Worm (Caenorhabditis elegans) whole organism, mixed stage, embryonic: Measurements from ENCODE around the gene ZC190.2.
"Not testable (repeated sequence)": the region's sequence is repeated elsewhere in the genome, so short reads cannot be mapped to it uniquely, and the experiment has no call there.

Experiments
- bed-3 ChIP-seq: fragments of 200-800 bp; sonication (Bioruptor generic); optimal IDR thresholded peaks from 3 replicates; lab custom pipeline; 2018; ENCODE audit warnings: mild to moderate bottlenecking, missing genetic modification characterization, moderate library complexity, missing compliant biosample characterization
- ces-1 ChIP-seq: fragments of 150-350 bp; optimal IDR thresholded peaks from 2 replicates; lab custom pipeline; 2014; ENCODE audit warnings: missing biosample characterization, missing genetic modification reagents, missing genetic modification characterization
- elt-1 ChIP-seq: sonication (generic microtip); optimal IDR thresholded peaks from 2 replicates; lab custom pipeline; 2017; ENCODE audit warnings: missing genetic modification characterization, mild to moderate bottlenecking, missing compliant biosample characterization, antibody characterized with exemption, moderate library complexity, borderline replicate concordance; ENCODE audit not compliant: insufficient read depth
- lsy-2 ChIP-seq: fragments of 150-350 bp; optimal IDR thresholded peaks from 2 replicates; lab custom pipeline; 2014; ENCODE audit warnings: missing biosample characterization, missing genetic modification characterization
- mep-1 ChIP-seq: fragments of 150-350 bp; optimal IDR thresholded peaks from 2 replicates; lab custom pipeline; 2017; ENCODE audit warnings: missing biosample characterization, missing genetic modification reagents, missing genetic modification characterization, inconsistent platforms
- nhr-12 ChIP-seq: fragments of 150-350 bp; optimal IDR thresholded peaks from 2 replicates; lab custom pipeline; 2014; ENCODE audit warnings: missing biosample characterization, missing genetic modification characterization
- nhr-237 ChIP-seq: fragments of 150-350 bp; optimal IDR thresholded peaks from 2 replicates; lab custom pipeline; 2014; ENCODE audit warnings: missing biosample characterization, missing genetic modification characterization
- nhr-76 ChIP-seq: sonication (generic microtip); optimal IDR thresholded peaks from 2 replicates; lab custom pipeline; 2017; ENCODE audit warnings: missing biosample characterization, missing genetic modification characterization
- pha-4 ChIP-seq: fragments of 150-350 bp; optimal IDR thresholded peaks from 2 replicates; lab custom pipeline; 2018; ENCODE audit warnings: missing biosample characterization, missing genetic modification reagents, missing genetic modification characterization
- sptf-1 ChIP-seq: sonication (generic microtip); optimal IDR thresholded peaks from 2 replicates; lab custom pipeline; 2017; ENCODE audit warnings: mild to moderate bottlenecking, missing genetic modification characterization, moderate library complexity, missing compliant biosample characterization
- unc-39 ChIP-seq: fragments of 150-350 bp; optimal IDR thresholded peaks from 2 replicates; lab custom pipeline; 2014; ENCODE audit warnings: missing biosample characterization, missing genetic modification characterization
- unc-62 ChIP-seq: fragments of 150-350 bp; optimal IDR thresholded peaks from 2 replicates; lab custom pipeline; 2014; ENCODE audit warnings: missing biosample characterization, missing genetic modification reagents, missing genetic modification characterization
- zip-8 ChIP-seq: fragments of 150-350 bp; optimal IDR thresholded peaks from 2 replicates; lab custom pipeline; 2014; ENCODE audit warnings: missing biosample characterization, missing genetic modification characterization

DNA sequence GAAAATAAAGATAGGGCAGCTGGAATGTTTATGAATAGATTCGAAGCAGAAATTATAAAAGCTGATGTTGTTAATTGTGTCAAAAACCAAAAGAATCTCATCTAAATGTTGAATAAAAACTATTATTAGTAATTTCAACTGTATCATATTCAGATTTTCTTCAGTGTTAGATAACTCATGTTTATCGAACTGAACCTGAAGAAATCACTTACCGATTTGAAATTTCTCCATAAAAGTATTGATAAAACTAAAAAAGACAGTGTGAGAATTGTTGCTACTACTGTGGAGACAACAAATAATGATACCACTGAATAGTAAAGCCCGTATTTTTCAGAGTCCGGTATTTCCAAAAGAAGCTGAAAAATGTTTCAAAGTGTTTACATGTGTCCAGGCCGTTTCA lies 41.0 kb downstream of the ZC190.2 start, which contains the start of gene ZC196.8:
- TF ChIP-seq unc-62; pha-4 (tag; lab: Kevin White, UChicago); nhr-237 (tag; lab: Kevin White, UChicago); unc-39 (tag; lab: Kevin White, UChicago); sptf-1 (tag; lab: Kevin White, UChicago); ces-1 (GFP tag; lab: Kevin White, UChicago); mep-1; elt-1 (tag; lab: Kevin White, UChicago); nhr-12 (tag; lab: Kevin White, UChicago); bed-3 (GFP tag; lab: Kevin White, UChicago); lsy-2 (tag; lab: Kevin White, UChicago); zip-8 (tag; lab: Kevin White, UChicago); nhr-76 (tag; lab: Kevin White, UChicago): not testable (repeated sequence)
